Worm (Caenorhabditis elegans): ENCODE measurements around the gene sqv-3.

Gene sqv-3

ce11 chrIII:9741985-9742384, 38.2 kb downstream of the sqv-3 start:
- TF ChIP-seq nhr-67 (tag; optimal IDR thresholded peaks at IDR 0.05) (no peak), lsy-12 (tag; optimal IDR thresholded peaks at IDR 0.05) (no peak), elt-2 (tag; optimal IDR thresholded peaks at IDR 0.05) (no peak), nfya-1 (tag; optimal IDR thresholded peaks at IDR 0.05; ENCODE audit: insufficient read depth) (peak; percentile 4)

DNA sequence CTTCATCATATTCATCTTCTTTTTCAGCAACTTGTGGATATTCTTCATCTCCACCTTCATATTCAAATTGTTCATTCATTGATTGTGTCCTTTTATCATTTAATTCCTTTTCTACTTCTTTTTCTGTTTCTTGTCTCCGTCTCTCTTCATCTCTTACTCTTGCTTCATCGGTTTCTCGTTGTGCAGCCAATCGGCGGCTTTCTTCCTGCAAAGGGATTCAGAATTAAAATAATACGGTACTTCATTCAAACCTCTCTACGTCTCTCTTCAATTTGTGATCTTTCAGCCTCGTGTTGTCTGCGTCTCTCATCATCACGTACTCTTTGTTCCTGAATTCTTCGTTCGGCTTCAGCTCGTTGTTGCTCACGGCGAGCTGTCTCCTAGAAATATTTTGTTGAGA, 39.5 kb downstream of the sqv-3 start:
- peak; percentile 87 for TF ChIP-seq nfya-1 (tag; optimal IDR thresholded peaks at IDR 0.05; ENCODE audit: insufficient read depth)
- TF ChIP-seq pqm-1 (tag; optimal IDR thresholded peaks at IDR 0.05): no peak

DNA sequence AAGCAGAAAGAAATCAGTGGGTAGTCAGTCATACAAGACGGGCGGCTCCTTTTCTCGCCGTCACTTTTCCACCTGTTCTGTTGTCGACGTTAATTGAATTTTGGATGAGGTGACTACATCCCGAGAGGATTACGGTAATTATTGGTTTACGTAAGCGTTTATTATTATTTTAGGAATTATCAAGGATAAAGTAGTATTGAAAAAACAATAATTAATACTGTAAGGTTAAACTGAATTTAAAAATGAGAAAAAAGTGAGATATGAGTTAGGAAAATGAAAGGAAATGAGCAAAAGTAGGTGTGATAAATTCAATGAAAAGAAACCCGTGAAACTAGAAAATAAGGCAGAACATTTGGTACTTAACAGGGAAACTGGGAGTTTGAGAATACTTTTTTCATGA, 41.2 kb downstream of the sqv-3 start, which contains the start of gene hlh-4:
hlh-4 (minus strand) TSS at position 101 of the 400 bp plus-strand sequence.
- no peak for TF ChIP-seq nhr-67 (tag; optimal IDR thresholded peaks at IDR 0.05)
- no peak for TF ChIP-seq jun-1 (tag; optimal IDR thresholded peaks at IDR 0.05)
- no peak for TF ChIP-seq daf-12 (tag; optimal IDR thresholded peaks at IDR 0.05)
- TF ChIP-seq ceh-28 (tag; optimal IDR thresholded peaks at IDR 0.05): no peak
- no peak for TF ChIP-seq elt-1 (tag; optimal IDR thresholded peaks at IDR 0.05)
- no peak for TF ChIP-seq unc-62 (GFP tag; optimal IDR thresholded peaks at IDR 0.05)
- no peak for TF ChIP-seq fos-1 (tag; optimal IDR thresholded peaks at IDR 0.05)
- no peak for TF ChIP-seq nhr-76 (tag; optimal IDR thresholded peaks at IDR 0.05)
- TF ChIP-seq unc-39 (tag; optimal IDR thresholded peaks at IDR 0.05): no peak
- no peak for TF ChIP-seq egl-5 (tag; optimal IDR thresholded peaks at IDR 0.05)

- no peak for TF ChIP-seq nhr-11 (tag; optimal IDR thresholded peaks at IDR 0.05)
- no peak for TF ChIP-seq nhr-43 (tag; optimal IDR thresholded peaks at IDR 0.05; ENCODE audit: poor library complexity, severe bottlenecking)
- TF ChIP-seq pha-4 (tag; optimal IDR thresholded peaks at IDR 0.05): peak; percentile 97
- TF ChIP-seq ama-1 (optimal IDR thresholded peaks at IDR 0.05): no peak
- TF ChIP-seq elt-2 (tag; optimal IDR thresholded peaks at IDR 0.05): no peak
- no peak for TF ChIP-seq nhr-23 (tag; optimal IDR thresholded peaks at IDR 0.05)
- no peak for TF ChIP-seq ceh-28 (tag; optimal IDR thresholded peaks at IDR 0.05)
Measured at ce11 chrIII:9735857-9736256, 44.3 kb downstream of the sqv-3 start, which contains the start of gene dao-6. dao-6 (minus strand) TSS chrIII:9736201.

DNA sequence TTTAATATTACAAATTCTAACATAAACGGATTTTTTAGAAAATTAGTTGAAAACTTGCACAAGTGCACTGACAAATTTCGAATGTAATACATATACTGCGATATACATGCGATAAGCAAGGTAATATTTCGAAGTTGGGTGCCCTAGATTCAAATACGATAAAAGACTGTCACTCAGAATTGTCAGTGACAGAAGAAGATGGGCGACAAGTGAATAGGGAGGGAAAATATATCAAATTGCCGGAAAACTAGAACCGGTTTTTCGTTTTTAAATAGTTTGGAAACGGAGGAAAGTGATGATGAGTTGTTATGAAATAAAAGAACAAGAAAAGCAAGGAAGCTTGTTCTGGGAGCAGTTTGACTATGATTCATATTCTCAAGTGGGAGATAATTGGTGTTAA, 46.1 kb downstream of the sqv-3 start:
- TF ChIP-seq skn-1 (tag; optimal IDR thresholded peaks at IDR 0.05): no peak
- no peak for TF ChIP-seq pqm-1 (tag; optimal IDR thresholded peaks at IDR 0.05)
- no peak for TF ChIP-seq hmg-11 (tag; optimal IDR thresholded peaks at IDR 0.05)
- TF ChIP-seq elt-1 (tag; optimal IDR thresholded peaks at IDR 0.05): no peak
- TF ChIP-seq jun-1 (tag; optimal IDR thresholded peaks at IDR 0.05): no peak
- no peak for TF ChIP-seq nhr-11 (tag; optimal IDR thresholded peaks at IDR 0.05)
- no peak for TF ChIP-seq ama-1 (optimal IDR thresholded peaks at IDR 0.05)
- no peak for TF ChIP-seq nhr-237 (tag; optimal IDR thresholded peaks at IDR 0.05)
- no peak for TF ChIP-seq ceh-9 (tag; optimal IDR thresholded peaks at IDR 0.05)
- no peak for TF ChIP-seq mml-1 (tag; optimal IDR thresholded peaks at IDR 0.05)

DNA sequence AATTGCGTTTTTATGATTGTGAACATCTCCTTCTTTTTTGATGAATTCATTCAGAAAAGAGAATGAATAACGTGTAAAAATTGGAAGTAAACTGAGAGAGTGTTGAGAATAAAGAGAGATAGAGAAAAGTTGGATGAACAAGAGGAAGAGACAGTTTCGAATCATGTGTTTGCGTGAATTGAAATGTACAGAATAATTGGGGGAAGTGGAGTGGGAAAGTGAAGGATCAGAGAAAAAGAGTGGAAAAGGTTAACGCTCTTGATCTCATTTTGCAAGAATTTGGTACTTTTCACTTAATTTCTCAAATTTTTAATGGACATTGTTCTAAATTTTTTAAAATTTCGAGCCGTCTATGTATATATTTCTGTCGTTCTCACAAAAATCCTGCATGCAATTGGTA, 46.8 kb downstream of the sqv-3 start:
- TF ChIP-seq aly-2 (tag; optimal IDR thresholded peaks at IDR 0.05) (no peak), nhr-25 (tag; optimal IDR thresholded peaks at IDR 0.05) (peak; percentile 2), nhr-11 (tag; optimal IDR thresholded peaks at IDR 0.05) (no peak), snpc-4 (tag; optimal IDR thresholded peaks at IDR 0.05) (no peak), nhr-23 (tag; optimal IDR thresholded peaks at IDR 0.05) (peak; percentile 63)

- TF ChIP-seq jun-1 (tag; optimal IDR thresholded peaks at IDR 0.05) (no peak), lin-39 (tag; optimal IDR thresholded peaks at IDR 0.05) (peak; percentile 66), unc-62 (GFP tag; optimal IDR thresholded peaks at IDR 0.05) (peak; percentile 42), lin-15B (tag; optimal IDR thresholded peaks at IDR 0.05) (no peak), ama-1 (optimal IDR thresholded peaks at IDR 0.05) (no peak), nhr-237 (tag; optimal IDR thresholded peaks at IDR 0.05) (no peak), ZK546.5 (tag; optimal IDR thresholded peaks at IDR 0.05) (no peak)
Measured at ce11 chrIII:9731313-9731912, 48.7 kb downstream of the sqv-3 start.

Data from whole organism, L3 larva.